Worm (Caenorhabditis elegans): ENCODE measurements around the gene C02B8.3.

Gene C02B8.3

DNA sequence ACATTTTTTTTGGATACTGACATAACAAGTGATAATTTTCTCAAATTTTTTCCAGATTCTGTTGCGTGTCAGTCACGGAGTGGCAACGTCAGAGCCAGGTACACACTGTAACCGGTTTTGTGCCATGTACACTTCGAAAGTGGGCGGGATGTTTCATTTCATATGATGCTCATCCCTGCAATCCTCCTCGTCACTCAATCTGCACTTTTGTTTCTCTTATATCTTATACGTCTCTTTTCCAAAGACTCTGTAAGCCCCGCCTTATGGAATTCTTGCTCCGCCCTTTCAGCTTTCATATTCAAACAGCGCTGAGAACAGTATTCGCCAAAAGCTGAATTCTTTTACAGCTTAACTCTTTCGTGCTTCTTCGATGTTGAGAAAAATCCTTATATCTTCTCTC, at the start of gene C02B8.3:
C02B8.3 (plus strand) TSS at position 301 of the 400 bp plus-strand sequence.
- TF ChIP-seq gmeb-1 (tag; optimal IDR thresholded peaks at IDR 0.05) = no peak
- no peak for TF ChIP-seq nhr-6 (tag; optimal IDR thresholded peaks at IDR 0.05)
- TF ChIP-seq nhr-12 (tag; optimal IDR thresholded peaks at IDR 0.05) = no peak
- no peak for TF ChIP-seq sma-3 (GFP tag; optimal IDR thresholded peaks at IDR 0.05)
- no peak for TF ChIP-seq F13H6.1 (tag; optimal IDR thresholded peaks at IDR 0.05)
- no peak for TF ChIP-seq ceh-16 (tag; optimal IDR thresholded peaks at IDR 0.05)
- no peak for TF ChIP-seq ztf-1 (GFP tag; conservative IDR thresholded peaks at IDR 0.05)
- TF ChIP-seq fos-1 (tag; optimal IDR thresholded peaks at IDR 0.05) = no peak
- no peak for TF ChIP-seq zag-1 (tag; optimal IDR thresholded peaks at IDR 0.05)
- no peak for TF ChIP-seq mab-5 (tag; optimal IDR thresholded peaks at IDR 0.05)
- no peak for TF ChIP-seq unc-62 (GFP tag; optimal IDR thresholded peaks at IDR 0.05)
- TF ChIP-seq lin-13 (GFP tag; optimal IDR thresholded peaks at IDR 0.05) = no peak
- TF ChIP-seq unc-39 (tag; optimal IDR thresholded peaks at IDR 0.05) = no peak

DNA sequence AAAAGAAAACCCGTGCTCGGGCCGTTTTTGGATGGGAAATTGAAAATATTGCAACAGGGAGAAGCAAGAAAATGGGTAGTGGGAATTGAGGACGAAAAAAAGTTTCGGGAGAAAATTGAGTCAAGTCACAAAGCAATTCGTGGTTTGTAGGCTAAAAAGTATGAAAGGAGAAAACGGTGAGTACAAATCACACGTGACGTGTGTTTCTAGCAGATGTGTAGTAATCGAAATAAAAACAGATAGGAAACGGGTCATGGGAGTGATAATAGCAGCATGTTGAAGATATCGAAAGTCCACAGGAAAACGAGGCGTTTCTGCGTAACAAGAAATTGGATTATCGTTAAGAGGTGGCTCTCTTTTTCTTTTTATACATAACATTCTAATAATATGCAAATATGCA, 49.3 kb upstream of the C02B8.3 start:
- TF ChIP-seq R02D3.7 (tag; optimal IDR thresholded peaks at IDR 0.05) (no peak), blmp-1 (tag; optimal IDR thresholded peaks at IDR 0.05; ENCODE audit: insufficient read depth) (peak; percentile 8), mdl-1 (tag; optimal IDR thresholded peaks at IDR 0.05) (peak in 1 of 2 experiments; percentile 40), elt-1 (tag; optimal IDR thresholded peaks at IDR 0.05) (no peak), C34F6.9 (tag; optimal IDR thresholded peaks at IDR 0.05) (peak; percentile 17), nhr-6 (tag; optimal IDR thresholded peaks at IDR 0.05) (peak; percentile 16), dmd-4 (tag; optimal IDR thresholded peaks at IDR 0.05) (no peak), sma-9 (GFP tag; optimal IDR thresholded peaks at IDR 0.05) (peak; percentile 90), sma-9 (tag; optimal IDR thresholded peaks at IDR 0.05) (no peak), crh-2 (tag; optimal IDR thresholded peaks at IDR 0.05) (peak; percentile 28), nhr-129 (tag; optimal IDR thresholded peaks at IDR 0.05) (peak; percentile 58), nhr-21 (tag; optimal IDR thresholded peaks at IDR 0.05) (peak; percentile 68)

DNA sequence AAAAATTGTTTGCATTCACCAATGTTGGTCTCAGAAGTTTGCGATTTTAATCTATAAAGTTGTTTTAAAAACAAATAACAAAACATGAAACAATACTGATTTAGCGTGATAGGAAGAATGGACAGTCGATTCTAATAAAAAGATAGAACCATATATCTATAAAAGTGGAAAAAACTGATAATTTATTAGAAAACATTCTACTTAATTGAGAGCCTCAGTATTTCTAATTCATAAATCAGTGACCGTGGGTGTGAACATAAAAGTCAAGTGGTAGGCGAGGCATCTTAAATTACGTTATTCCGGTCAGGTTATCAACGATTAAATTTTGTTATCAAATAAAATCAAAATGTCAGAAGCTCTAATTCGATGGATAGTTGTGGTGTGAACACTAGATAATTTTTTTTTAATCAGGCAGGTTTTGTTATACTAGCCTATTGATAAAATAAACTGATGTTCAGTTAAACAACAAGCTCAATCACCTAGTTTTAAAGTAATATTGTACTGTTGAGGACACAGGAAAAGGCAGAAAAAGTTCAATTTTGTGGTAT, 40.4 kb upstream of the C02B8.3 start, which contains the start of gene catp-5:
catp-5 (minus strand) TSS at position 51 of the 548 bp plus-strand sequence.
- TF ChIP-seq aly-2 (tag; optimal IDR thresholded peaks at IDR 0.05) = no peak
- peak; percentile 40 for TF ChIP-seq fos-1 (tag; optimal IDR thresholded peaks at IDR 0.05)
- TF ChIP-seq sma-9 (GFP tag; optimal IDR thresholded peaks at IDR 0.05) = no peak
- TF ChIP-seq sma-9 (tag; optimal IDR thresholded peaks at IDR 0.05) = no peak

DNA sequence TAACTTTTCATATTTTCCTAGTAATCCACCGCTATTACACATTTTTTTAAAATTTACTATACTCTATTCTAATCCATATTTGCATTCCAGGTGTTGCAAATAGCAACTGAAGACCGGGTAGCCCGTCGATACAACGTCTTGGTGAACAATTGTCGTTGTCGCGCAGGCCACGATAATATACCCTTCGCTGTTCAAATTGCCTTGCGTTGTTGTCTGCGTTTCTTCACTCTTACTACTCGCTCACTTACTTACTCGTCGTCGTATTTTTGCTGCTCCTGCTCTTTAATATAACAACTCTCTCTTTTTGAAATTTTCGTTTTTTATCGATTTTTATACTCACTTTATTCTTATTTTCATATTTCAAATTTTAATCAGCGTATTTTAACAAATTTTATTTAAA, 35.3 kb upstream of the C02B8.3 start, which contains the start of gene K07E3.2:
K07E3.2 (plus strand) TSS at position 400 of the 400 bp plus-strand sequence.
- TF ChIP-seq nhr-25 (tag; optimal IDR thresholded peaks at IDR 0.05) (peak; percentile 5), lin-39 (tag; optimal IDR thresholded peaks at IDR 0.05) (no peak), ztf-11 (tag; optimal IDR thresholded peaks at IDR 0.05) (no peak), nhr-6 (tag; optimal IDR thresholded peaks at IDR 0.05) (no peak), crh-2 (tag; optimal IDR thresholded peaks at IDR 0.05) (peak; percentile 34), lin-11 (tag; optimal IDR thresholded peaks at IDR 0.05) (peak; percentile 2), ztf-4 (tag; optimal IDR thresholded peaks at IDR 0.05) (no peak), unc-55 (GFP tag; optimal IDR thresholded peaks at IDR 0.05) (no peak), alr-1 (tag; optimal IDR thresholded peaks at IDR 0.05) (no peak), egl-27 (tag; optimal IDR thresholded peaks at IDR 0.05) (no peak), nhr-23 (tag; optimal IDR thresholded peaks at IDR 0.05) (no peak), nhr-21 (tag; optimal IDR thresholded peaks at IDR 0.05) (peak; percentile 23)

DNA sequence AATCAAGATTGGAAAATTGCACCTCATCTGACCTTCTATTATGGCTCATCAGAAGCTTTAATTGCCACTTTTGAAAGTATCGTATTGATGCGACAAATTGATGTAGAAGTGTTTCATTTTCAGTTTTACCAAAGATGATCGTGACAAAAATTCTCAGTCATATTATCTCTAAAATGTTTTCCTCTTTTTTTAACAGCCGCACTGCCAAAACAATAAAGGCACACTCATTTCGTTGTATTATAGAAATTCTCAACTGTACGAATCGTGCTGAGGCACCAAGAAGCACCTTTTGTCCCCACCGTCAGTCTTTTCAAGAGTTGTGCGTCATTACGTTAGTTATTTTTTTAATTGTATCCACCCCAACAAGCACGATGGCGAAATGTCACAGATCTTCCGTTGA, 31.3 kb upstream of the C02B8.3 start, which contains the start of gene K07E3.9:
K07E3.9 (plus strand) TSS at position 301 of the 400 bp plus-strand sequence.
- no peak for TF ChIP-seq nhr-6 (tag; optimal IDR thresholded peaks at IDR 0.05)

DNA sequence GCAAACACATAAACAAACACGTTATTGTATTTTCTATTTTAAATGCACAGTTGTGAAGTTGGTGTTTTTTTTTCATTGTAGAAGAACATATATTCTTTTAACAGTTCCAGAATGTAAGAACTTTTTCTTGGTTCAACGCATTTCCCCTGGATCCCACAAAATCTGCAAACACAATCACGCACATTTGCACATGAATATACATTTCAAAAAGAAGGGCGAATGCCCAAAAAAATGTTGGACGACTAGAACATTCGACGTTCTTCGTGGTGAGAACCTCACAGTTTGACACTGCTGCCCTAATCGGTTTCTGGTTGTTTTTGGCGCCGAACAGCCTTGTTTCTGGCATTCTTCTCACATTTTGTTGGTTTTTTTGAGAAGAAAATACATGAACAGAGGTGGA, 29.7 kb upstream of the C02B8.3 start:
- TF ChIP-seq nhr-23 (tag; optimal IDR thresholded peaks at IDR 0.05) = no peak
- TF ChIP-seq R02D3.7 (tag; optimal IDR thresholded peaks at IDR 0.05) = no peak
- no peak for TF ChIP-seq nhr-12 (tag; optimal IDR thresholded peaks at IDR 0.05)
- TF ChIP-seq fos-1 (tag; optimal IDR thresholded peaks at IDR 0.05) = no peak
- peak; percentile 7 for TF ChIP-seq sma-9 (GFP tag; optimal IDR thresholded peaks at IDR 0.05)
- TF ChIP-seq sma-9 (tag; optimal IDR thresholded peaks at IDR 0.05) = no peak
- TF ChIP-seq elt-3 (tag; optimal IDR thresholded peaks at IDR 0.05) = no peak
- no peak for TF ChIP-seq lin-39 (tag; optimal IDR thresholded peaks at IDR 0.05)
- TF ChIP-seq blmp-1 (tag; optimal IDR thresholded peaks at IDR 0.05; ENCODE audit: insufficient read depth) = no peak
- no peak for TF ChIP-seq ceh-82 (tag; optimal IDR thresholded peaks at IDR 0.05)
- no peak for TF ChIP-seq ztf-4 (tag; optimal IDR thresholded peaks at IDR 0.05)
- TF ChIP-seq ztf-1 (GFP tag; conservative IDR thresholded peaks at IDR 0.05) = no peak
- no peak for TF ChIP-seq lin-11 (tag; optimal IDR thresholded peaks at IDR 0.05)
- no peak for TF ChIP-seq sma-3 (GFP tag; optimal IDR thresholded peaks at IDR 0.05)
- TF ChIP-seq elt-1 (tag; optimal IDR thresholded peaks at IDR 0.05) = no peak
- TF ChIP-seq egl-27 (tag; optimal IDR thresholded peaks at IDR 0.05) = no peak
- TF ChIP-seq nhr-129 (tag; optimal IDR thresholded peaks at IDR 0.05) = peak; percentile 51
- TF ChIP-seq ceh-16 (tag; optimal IDR thresholded peaks at IDR 0.05) = no peak
- peak; percentile 35 for TF ChIP-seq crh-2 (tag; optimal IDR thresholded peaks at IDR 0.05)
- TF ChIP-seq ztf-11 (tag; optimal IDR thresholded peaks at IDR 0.05) = no peak
- TF ChIP-seq C34F6.9 (tag; optimal IDR thresholded peaks at IDR 0.05) = peak; percentile 74
- no peak for TF ChIP-seq mdl-1 (tag; optimal IDR thresholded peaks at IDR 0.05)
- peak; percentile 69 for TF ChIP-seq unc-55 (GFP tag; optimal IDR thresholded peaks at IDR 0.05)
- no peak for TF ChIP-seq ZK546.5 (tag; optimal IDR thresholded peaks at IDR 0.05)
- TF ChIP-seq lin-13 (GFP tag; optimal IDR thresholded peaks at IDR 0.05) = no peak
- TF ChIP-seq mab-5 (tag; optimal IDR thresholded peaks at IDR 0.05) = no peak
- TF ChIP-seq unc-39 (tag; optimal IDR thresholded peaks at IDR 0.05) = no peak
- no peak for TF ChIP-seq skn-1 (tag; optimal IDR thresholded peaks at IDR 0.05)
- no peak for TF ChIP-seq snpc-4 (tag; optimal IDR thresholded peaks at IDR 0.05)
- no peak for TF ChIP-seq nhr-21 (tag; optimal IDR thresholded peaks at IDR 0.05)
